Fruit fly (Drosophila melanogaster) whole organism, pupa: ENCODE results near the gene Peritrophin-15b.

Experiments
- CG12605 ChIP-seq: fragments of 200-800 bp; sonication (Bioruptor generic); IDR thresholded peaks from 2 replicates; pipeline ENCODE4 v1.3.6; 2022; ENCODE audit warnings: missing biosample characterization, missing genetic modification characterization
- CG13204 ChIP-seq: fragments of 200-800 bp; sonication (Bioruptor generic); optimal IDR thresholded peaks from 2 replicates; lab custom pipeline; 2018; ENCODE audit warnings: missing biosample characterization, mild to moderate bottlenecking, missing genetic modification characterization, moderate library complexity
- CG15710 ChIP-seq: fragments of 200-800 bp; sonication (Bioruptor generic); optimal IDR thresholded peaks from 2 replicates; lab custom pipeline; 2018; ENCODE audit warnings: missing biosample characterization, mild to moderate bottlenecking, missing genetic modification characterization, moderate library complexity
- CG17806 ChIP-seq: fragments of 200-800 bp; sonication (Bioruptor generic); optimal IDR thresholded peaks from 2 replicates; lab custom pipeline; 2018; ENCODE audit warnings: missing biosample characterization, mild to moderate bottlenecking, missing genetic modification characterization, moderate library complexity
- D1 ChIP-seq: fragments of 200-800 bp; sonication (Bioruptor generic); optimal IDR thresholded peaks from 2 replicates; lab custom pipeline; 2018; ENCODE audit warnings: missing biosample characterization, mild to moderate bottlenecking, missing genetic modification characterization, moderate library complexity
- EcR ChIP-seq: fragments of 200-800 bp; sonication (Bioruptor generic); optimal IDR thresholded peaks from 3 replicates; lab custom pipeline; 2019; ENCODE audit warnings: missing biosample characterization, missing genetic modification characterization, mild to moderate bottlenecking, moderate library complexity, missing genetic modification reagents
- Ets98B ChIP-seq: fragments of 200-800 bp; sonication (Bioruptor generic); IDR thresholded peaks from 2 replicates; pipeline ENCODE4 v1.3.6; 2022; ENCODE audit warnings: missing biosample characterization, missing genetic modification characterization
- Pif1A ChIP-seq: fragments of 200-800 bp; sonication (Bioruptor generic); optimal IDR thresholded peaks from 3 replicates; lab custom pipeline; 2016; ENCODE audit warnings: missing biosample characterization, missing genetic modification characterization
- Pif1B ChIP-seq: fragments of 200-800 bp; sonication (Bioruptor generic); optimal IDR thresholded peaks from 3 replicates; lab custom pipeline; 2016; ENCODE audit warnings: missing biosample characterization, missing genetic modification characterization
- gl ChIP-seq: fragments of 200-800 bp; sonication (Bioruptor generic); optimal IDR thresholded peaks from 2 replicates; lab custom pipeline; 2018; ENCODE audit warnings: missing biosample characterization, mild to moderate bottlenecking, missing genetic modification characterization

DNA sequence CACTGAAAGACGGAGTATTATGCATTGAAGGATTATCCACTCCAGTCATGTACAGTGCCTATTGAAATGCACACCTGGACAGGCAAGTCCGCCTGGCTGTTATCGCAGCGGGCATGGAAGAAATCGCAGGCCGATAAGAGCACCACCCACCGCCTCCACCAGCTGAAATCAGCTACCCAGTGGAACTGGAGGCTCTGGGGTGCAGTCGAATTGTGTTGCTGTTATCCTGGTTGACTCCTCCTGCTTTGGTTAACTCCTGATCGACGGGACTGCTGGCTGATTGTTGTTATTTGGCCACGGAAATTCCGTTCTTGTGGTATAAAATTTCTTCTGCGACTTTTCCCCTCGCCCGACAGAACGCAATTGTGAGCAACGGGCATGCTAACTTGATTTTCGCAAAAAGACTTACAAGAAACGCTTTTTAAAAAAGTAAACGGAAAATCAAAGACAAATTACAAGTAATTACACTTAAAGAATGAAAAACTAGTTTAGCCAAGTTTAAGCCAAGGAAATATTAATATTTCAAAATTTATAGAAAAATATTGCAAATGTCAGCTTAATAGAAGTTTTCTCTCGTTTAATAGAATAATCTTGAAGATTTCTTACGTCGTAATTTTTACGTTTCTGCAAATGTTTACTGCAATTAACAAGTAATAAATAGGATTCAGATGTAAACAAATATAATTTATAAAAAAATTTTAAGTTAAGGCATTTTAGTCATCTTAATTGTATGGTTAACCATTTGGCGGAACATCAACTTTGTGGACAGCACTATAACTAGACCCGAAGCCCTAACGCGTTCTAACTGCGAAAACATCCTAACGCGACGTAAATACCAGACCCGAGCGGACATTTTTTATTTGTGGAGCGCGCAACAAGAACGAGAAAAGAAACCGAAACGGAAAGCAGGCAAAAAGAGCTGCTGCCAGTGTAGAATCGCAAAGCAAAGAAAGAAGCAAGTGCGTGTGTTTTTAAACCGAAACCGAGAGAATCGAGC lies 20.4 kb upstream of the Peritrophin-15b start, which contains the start of the genes CG13398 and Akap200:
- no peak for TF ChIP-seq CG12605 (GFP tag; lab: Robert Waterston, UW)
- TF ChIP-seq CG15710, result peak; percentile 28
- TF ChIP-seq EcR (GFP tag; lab: Kevin White, UChicago), result no peak
- TF ChIP-seq Pif1A (GFP tag; lab: Kevin White, UChicago), result no peak
- no peak for TF ChIP-seq CG13204 (GFP tag; lab: Kevin White, UChicago)
- peak; percentile 35 for TF ChIP-seq Ets98B (GFP tag; lab: Robert Waterston, UW)
- no peak for TF ChIP-seq gl (tag; lab: Kevin White, UChicago)
- peak; percentile 39 for TF ChIP-seq D1 (tag; lab: Kevin White, UChicago)
- TF ChIP-seq CG17806 (tag; lab: Kevin White, UChicago), result no peak
- peak; percentile 44 for TF ChIP-seq Pif1B (GFP tag; lab: Kevin White, UChicago)
